Fruit fly (Drosophila melanogaster) whole organism, prepupa: ENCODE data around the gene CG10337.

ENCODE experiments used
- CG10631 ChIP-seq: fragments of 200-800 bp; sonication (Bioruptor generic); optimal IDR thresholded peaks from 2 replicates; lab custom pipeline; 2016; ENCODE audit warnings: missing biosample characterization, missing genetic modification characterization
- CG10669 ChIP-seq: fragments of 200-800 bp; sonication (Bioruptor generic); optimal IDR thresholded peaks from 3 replicates; lab custom pipeline; 2018; ENCODE audit warnings: missing biosample characterization, mild to moderate bottlenecking, missing genetic modification characterization, moderate library complexity
- CG11294 ChIP-seq: fragments of 200-800 bp; sonication (Bioruptor generic); IDR thresholded peaks from 2 replicates; pipeline ENCODE4 v1.3.6; 2022; ENCODE audit warnings: missing biosample characterization, missing genetic modification characterization
- CG11762 ChIP-seq: fragments of 200-800 bp; sonication (Bioruptor generic); optimal IDR thresholded peaks from 3 replicates; lab custom pipeline; 2016; ENCODE audit warnings: missing biosample characterization, missing genetic modification characterization; ENCODE audit not compliant: insufficient read depth
- CG11902 ChIP-seq: fragments of 200-800 bp; sonication (Bioruptor generic); optimal IDR thresholded peaks from 3 replicates; lab custom pipeline; 2016; ENCODE audit warnings: missing biosample characterization, missing genetic modification characterization
- CG1621 ChIP-seq: fragments of 200-800 bp; sonication (Bioruptor generic); optimal IDR thresholded peaks from 3 replicates; lab custom pipeline; 2018; ENCODE audit warnings: missing biosample characterization, mild to moderate bottlenecking, missing genetic modification characterization
- CG16779 ChIP-seq: fragments of 200-800 bp; sonication (Bioruptor generic); optimal IDR thresholded peaks from 3 replicates; lab custom pipeline; 2017; ENCODE audit warnings: missing biosample characterization, mild to moderate bottlenecking, missing genetic modification characterization
- CG3032 ChIP-seq: fragments of 200-800 bp; optimal IDR thresholded peaks from 2 replicates; lab custom pipeline; 2019; ENCODE audit warnings: missing biosample characterization, mild to moderate bottlenecking, missing genetic modification characterization, moderate library complexity
- CG31627 ChIP-seq: fragments of 200-800 bp; sonication (Bioruptor generic); optimal IDR thresholded peaks from 3 replicates; lab custom pipeline; 2016; ENCODE audit warnings: missing biosample characterization, missing genetic modification characterization
- CG32006 ChIP-seq: fragments of 200-800 bp; sonication (Bioruptor generic); optimal IDR thresholded peaks from 3 replicates; lab custom pipeline; 2017; ENCODE audit warnings: missing biosample characterization, mild to moderate bottlenecking, missing genetic modification characterization
- CG34406 ChIP-seq: fragments of 200-800 bp; sonication (Bioruptor generic); optimal IDR thresholded peaks from 3 replicates; lab custom pipeline; 2016; ENCODE audit warnings: missing biosample characterization, missing genetic modification characterization
- CG3919 ChIP-seq: fragments of 200-800 bp; sonication (Bioruptor generic); optimal IDR thresholded peaks from 3 replicates; lab custom pipeline; 2016; ENCODE audit warnings: missing biosample characterization, missing genetic modification characterization
- CG4318 ChIP-seq: fragments of 200-800 bp; sonication (Bioruptor generic); optimal IDR thresholded peaks from 3 replicates; lab custom pipeline; 2017; ENCODE audit warnings: missing biosample characterization, mild to moderate bottlenecking, missing genetic modification characterization
- CG6163 ChIP-seq: fragments of 200-800 bp; sonication (Bioruptor generic); IDR thresholded peaks from 3 replicates; pipeline ENCODE4 v1.3.6; 2022; ENCODE audit warnings: missing biosample characterization, missing genetic modification characterization
- CG6792 ChIP-seq: fragments of 200-800 bp; sonication (Bioruptor generic); optimal IDR thresholded peaks from 3 replicates; lab custom pipeline; 2016; ENCODE audit warnings: missing biosample characterization, missing genetic modification characterization
- CG6854 ChIP-seq: fragments of 200-800 bp; sonication (Bioruptor generic); optimal IDR thresholded peaks from 2 replicates; lab custom pipeline; 2017; ENCODE audit warnings: missing biosample characterization, mild to moderate bottlenecking, missing genetic modification characterization
- CG7368 ChIP-seq: fragments of 200-800 bp; sonication (Bioruptor generic); optimal IDR thresholded peaks from 3 replicates; lab custom pipeline; 2016; ENCODE audit warnings: missing biosample characterization, missing genetic modification characterization
- CG8119 ChIP-seq: fragments of 200-800 bp; sonication (Bioruptor generic); IDR thresholded peaks from 3 replicates; pipeline ENCODE4 v1.3.6; 2022; ENCODE audit warnings: missing biosample characterization, missing genetic modification characterization
- CG8319 ChIP-seq: fragments of 200-800 bp; sonication (Bioruptor generic); optimal IDR thresholded peaks from 3 replicates; lab custom pipeline; 2016; ENCODE audit warnings: missing biosample characterization, missing genetic modification characterization
- Eip75B ChIP-seq: fragments of 200-800 bp; sonication (Bioruptor generic); optimal IDR thresholded peaks from 3 replicates; lab custom pipeline; 2016; ENCODE audit warnings: missing biosample characterization, missing genetic modification characterization
- Eip78C ChIP-seq: fragments of 200-800 bp; sonication (Bioruptor generic); peaks from one replicate; lab custom pipeline; 2016; ENCODE audit warnings: missing biosample characterization, missing genetic modification characterization
- Eip93F ChIP-seq: fragments of 200-800 bp; sonication (Bioruptor generic); optimal IDR thresholded peaks from 2 replicates; lab custom pipeline; 2016; ENCODE audit warnings: missing biosample characterization, mild to moderate bottlenecking, missing genetic modification characterization
- Ets21C ChIP-seq: fragments of 200-800 bp; sonication (Bioruptor generic); optimal IDR thresholded peaks from 3 replicates; lab custom pipeline; 2016; ENCODE audit warnings: missing biosample characterization, missing genetic modification characterization
- Ets96B ChIP-seq: fragments of 200-800 bp; optimal IDR thresholded peaks from 2 replicates; lab custom pipeline; 2019; ENCODE audit warnings: missing biosample characterization, mild to moderate bottlenecking, missing genetic modification characterization, moderate library complexity
- Hr39 ChIP-seq: fragments of 200-800 bp; sonication (Bioruptor generic); optimal IDR thresholded peaks from 2 replicates; lab custom pipeline; 2016; ENCODE audit warnings: missing biosample characterization, missing genetic modification characterization
- Hr4 ChIP-seq: fragments of 200-800 bp; sonication (Bioruptor generic); optimal IDR thresholded peaks from 3 replicates; lab custom pipeline; 2016; ENCODE audit warnings: missing biosample characterization, missing genetic modification characterization
- Lpt ChIP-seq: fragments of 200-800 bp; sonication (Bioruptor generic); optimal IDR thresholded peaks from 3 replicates; lab custom pipeline; 2016; ENCODE audit warnings: missing biosample characterization, missing genetic modification characterization
- Met ChIP-seq: fragments of 200-800 bp; sonication (Bioruptor generic); optimal IDR thresholded peaks from 3 replicates; lab custom pipeline; 2016; ENCODE audit warnings: missing biosample characterization, missing genetic modification characterization
- OdsH ChIP-seq: fragments of 200-800 bp; sonication (Bioruptor generic); optimal IDR thresholded peaks from 3 replicates; lab custom pipeline; 2016; ENCODE audit warnings: missing biosample characterization, missing genetic modification characterization
- Smox ChIP-seq: fragments of 200-800 bp; sonication (Bioruptor generic); optimal IDR thresholded peaks from 3 replicates; lab custom pipeline; 2016; ENCODE audit warnings: missing biosample characterization, missing genetic modification characterization
- Sox14 ChIP-seq: fragments of 200-800 bp; sonication (Bioruptor generic); optimal IDR thresholded peaks from 3 replicates; lab custom pipeline; 2016; ENCODE audit warnings: missing biosample characterization, missing genetic modification characterization
- Sox15 ChIP-seq: fragments of 200-800 bp; sonication (Bioruptor generic); optimal IDR thresholded peaks from 3 replicates; lab custom pipeline; 2016; ENCODE audit warnings: missing biosample characterization, missing genetic modification characterization
- achi ChIP-seq: fragments of 200-800 bp; sonication (Bioruptor generic); optimal IDR thresholded peaks from 3 replicates; lab custom pipeline; 2016; ENCODE audit warnings: missing biosample characterization, missing genetic modification characterization
- acj6 ChIP-seq: fragments of 200-800 bp; sonication (Bioruptor generic); optimal IDR thresholded peaks from 3 replicates; lab custom pipeline; 2016; ENCODE audit warnings: missing biosample characterization, missing genetic modification characterization
- cyc ChIP-seq: fragments of 200-800 bp; sonication (Bioruptor generic); optimal IDR thresholded peaks from 3 replicates; lab custom pipeline; 2016; ENCODE audit warnings: missing biosample characterization, missing genetic modification characterization
- dac ChIP-seq: fragments of 200-800 bp; sonication (Bioruptor generic); optimal IDR thresholded peaks from 2 replicates; lab custom pipeline; 2017; ENCODE audit warnings: missing biosample characterization, mild to moderate bottlenecking, missing genetic modification characterization
- dsx ChIP-seq: fragments of 200-800 bp; optimal IDR thresholded peaks from 3 replicates; lab custom pipeline; 2019; ENCODE audit warnings: missing biosample characterization, mild to moderate bottlenecking, missing genetic modification characterization, moderate library complexity; ENCODE audit not compliant: poor library complexity, severe bottlenecking
- eg ChIP-seq: fragments of 200-800 bp; sonication (Bioruptor generic); IDR thresholded peaks from 3 replicates; pipeline ENCODE4 v1.3.6; 2022; ENCODE audit warnings: missing biosample characterization, missing genetic modification characterization
- esn ChIP-seq: fragments of 200-800 bp; sonication (Bioruptor generic); optimal IDR thresholded peaks from 2 replicates; lab custom pipeline; 2016; ENCODE audit warnings: missing biosample characterization, mild to moderate bottlenecking, missing genetic modification characterization, moderate library complexity
- fd59A ChIP-seq: fragments of 200-800 bp; sonication (Bioruptor generic); optimal IDR thresholded peaks from 2 replicates; lab custom pipeline; 2017; ENCODE audit warnings: missing biosample characterization, mild to moderate bottlenecking, missing genetic modification characterization, missing genetic modification reagents
- fd85E ChIP-seq: fragments of 200-800 bp; sonication (Bioruptor generic); optimal IDR thresholded peaks from 3 replicates; lab custom pipeline; 2016; ENCODE audit warnings: missing biosample characterization, missing genetic modification characterization
- fkh ChIP-seq: fragments of 200-800 bp; sonication (Bioruptor generic); optimal IDR thresholded peaks from 3 replicates; lab custom pipeline; 2017; ENCODE audit warnings: missing biosample characterization, mild to moderate bottlenecking, missing genetic modification characterization, moderate library complexity
- lz ChIP-seq: fragments of 200-800 bp; sonication (Bioruptor generic); optimal IDR thresholded peaks from 3 replicates; lab custom pipeline; 2016; ENCODE audit warnings: missing biosample characterization, missing genetic modification characterization
- net ChIP-seq: fragments of 200-800 bp; sonication (Bioruptor generic); optimal IDR thresholded peaks from 3 replicates; lab custom pipeline; 2016; ENCODE audit warnings: missing biosample characterization, missing genetic modification characterization
- pdm3 ChIP-seq: fragments of 200-800 bp; sonication (Bioruptor generic); optimal IDR thresholded peaks from 3 replicates; lab custom pipeline; 2016; ENCODE audit warnings: missing biosample characterization, missing genetic modification characterization
- salr ChIP-seq, 2 experiments: fragments of 200-800 bp; sonication (Bioruptor generic); optimal IDR thresholded peaks; 3 replicates each; lab custom pipeline; 2016 to 2018; ENCODE audit warnings: missing biosample characterization in 2 of 2, missing genetic modification characterization in 2 of 2, mild to moderate bottlenecking in 1 of 2
- ss ChIP-seq, 2 experiments: fragments of 200-800 bp; sonication (Bioruptor generic); optimal IDR thresholded peaks; 2 replicates in 1 of 2; 3 replicates in 1 of 2; lab custom pipeline; 2017 to 2018; ENCODE audit warnings: mild to moderate bottlenecking in 2 of 2, missing biosample characterization in 2 of 2, missing genetic modification characterization in 2 of 2, moderate library complexity in 1 of 2
- topi ChIP-seq: fragments of 200-800 bp; sonication (Bioruptor generic); optimal IDR thresholded peaks from 3 replicates; lab custom pipeline; 2016; ENCODE audit warnings: missing biosample characterization, missing genetic modification characterization
- vri ChIP-seq: fragments of 200-800 bp; sonication (Bioruptor generic); optimal IDR thresholded peaks from 3 replicates; lab custom pipeline; 2016; ENCODE audit warnings: missing biosample characterization, mild to moderate bottlenecking, missing genetic modification characterization

CG10337 gene

DNA sequence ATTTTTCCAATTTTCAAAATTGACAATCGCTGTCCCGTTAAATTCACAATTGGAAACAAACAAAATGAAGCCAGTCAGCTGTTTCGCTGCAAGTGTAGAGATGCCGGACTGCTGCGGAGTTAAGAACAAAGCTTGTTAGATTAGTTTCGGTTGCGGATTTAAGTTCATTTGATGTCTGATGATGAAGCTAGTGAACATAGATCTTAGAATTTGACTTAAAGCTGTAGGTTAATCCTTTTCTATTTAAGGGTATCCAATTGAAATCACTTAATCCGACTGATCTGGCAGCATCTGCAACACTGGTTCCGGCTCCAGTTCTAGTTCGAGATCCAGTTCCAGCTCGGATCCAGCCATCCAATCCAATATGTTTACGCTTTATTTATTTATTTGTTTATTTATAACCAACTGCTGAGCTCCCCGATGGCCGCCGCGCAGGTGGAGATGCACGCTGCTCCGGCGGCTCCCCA is 37.2 kb upstream of the CG10337 start, which contains the start of the genes PCNA2 and CG10366:
TSS of gene PCNA2 (minus strand) at position 65 of the 467 bp plus-strand sequence.
TSS of gene CG10366 (plus strand) at position 310 of the 467 bp plus-strand sequence.
- TF ChIP-seq pdm3 (GFP tag; lab: Kevin White, UChicago) = peak; percentile 69
- TF ChIP-seq CG34406 (GFP tag; lab: Kevin White, UChicago) = peak; percentile 46
- TF ChIP-seq Ets96B (tag; lab: Kevin White, UChicago) = peak; percentile 45
- TF ChIP-seq acj6 (GFP tag; lab: Kevin White, UChicago) = peak; percentile 79
- peak; percentile 23 for TF ChIP-seq CG11762
- TF ChIP-seq CG6163 = no peak
- TF ChIP-seq Ets21C (GFP tag; lab: Kevin White, UChicago) = peak; percentile 42
- peak; percentile 58 for TF ChIP-seq Hr4 (GFP tag; lab: Kevin White, UChicago)
- TF ChIP-seq CG8119 = no peak
- TF ChIP-seq CG8319 (GFP tag; lab: Kevin White, UChicago) = peak; percentile 46
- TF ChIP-seq fkh = peak; percentile 91
- no peak for TF ChIP-seq CG11294 (GFP tag; lab: Robert Waterston, UW)
- TF ChIP-seq Sox14 (GFP tag; lab: Kevin White, UChicago) = peak; percentile 86
- TF ChIP-seq Eip75B (GFP tag; lab: Kevin White, UChicago) = peak; percentile 50
- TF ChIP-seq CG31627 (GFP tag; lab: Kevin White, UChicago) = peak; percentile 82
- TF ChIP-seq CG11902 (GFP tag; lab: Kevin White, UChicago) = peak; percentile 40
- TF ChIP-seq eg (GFP tag; lab: Robert Waterston, UW) = no peak; the same call in 2 of the 3 replicates
- peak; percentile 38 for TF ChIP-seq CG32006 (GFP tag; lab: Kevin White, UChicago)
- no peak for TF ChIP-seq Eip93F (GFP tag; lab: Kevin White, UChicago)
- TF ChIP-seq Smox (GFP tag; lab: Kevin White, UChicago) = peak; percentile 47
- no peak for TF ChIP-seq dsx (GFP tag; lab: Kevin White, UChicago)
- TF ChIP-seq Sox15 = peak; percentile 13
- TF ChIP-seq CG16779 = no peak
- peak; percentile 55 for TF ChIP-seq CG10631 (GFP tag; lab: Kevin White, UChicago)
- TF ChIP-seq CG3032 (tag; lab: Kevin White, UChicago) = peak; percentile 64
- peak; percentile 64 for TF ChIP-seq topi
- TF ChIP-seq esn (GFP tag; lab: Kevin White, UChicago) = peak; percentile 74
- peak; percentile 14 for TF ChIP-seq Lpt (GFP tag; lab: Kevin White, UChicago)
- no peak for TF ChIP-seq CG4318 (GFP tag; lab: Kevin White, UChicago)
- TF ChIP-seq lz = peak; percentile 68
- no peak for TF ChIP-seq fd59A (GFP tag; lab: Kevin White, UChicago)
- peak; percentile 82 for TF ChIP-seq Hr39 (GFP tag; lab: Kevin White, UChicago)
- TF ChIP-seq cyc = peak; percentile 70
- peak; percentile 74 for TF ChIP-seq Eip78C (GFP tag; lab: Kevin White, UChicago)
- peak; percentile 68 for TF ChIP-seq CG6792 (GFP tag; lab: Kevin White, UChicago)
- peak; percentile 13 for TF ChIP-seq CG10669 (GFP tag; lab: Kevin White, UChicago)
- TF ChIP-seq achi (GFP tag; lab: Kevin White, UChicago) = peak; percentile 68
- TF ChIP-seq CG7368 (GFP tag; lab: Kevin White, UChicago) = peak; percentile 47
- peak; percentile 46 for TF ChIP-seq net (GFP tag; lab: Kevin White, UChicago)
- peak in 1 of 2 experiments; percentile 27 for TF ChIP-seq ss (GFP tag; optimal IDR thresholded peaks at IDR 0.05; lab: Kevin White, UChicago)
- TF ChIP-seq salr (GFP tag; optimal IDR thresholded peaks at IDR 0.05; lab: Kevin White, UChicago) = peak in 1 of 2 experiments; percentile 26
- TF ChIP-seq fd85E = no peak
- peak; percentile 17 for TF ChIP-seq CG1621 (tag; lab: Kevin White, UChicago)
- peak; percentile 66 for TF ChIP-seq CG3919 (GFP tag; lab: Kevin White, UChicago)
- TF ChIP-seq CG6854 (GFP tag; lab: Kevin White, UChicago) = no peak
- TF ChIP-seq vri = no peak
- TF ChIP-seq dac (GFP tag; lab: Kevin White, UChicago) = no peak
- peak; percentile 69 for TF ChIP-seq OdsH (GFP tag; lab: Kevin White, UChicago)
- peak; percentile 56 for TF ChIP-seq Met (GFP tag; lab: Kevin White, UChicago)
